Fruit fly (Drosophila melanogaster): ENCODE data around the gene CG43153.

DNA sequence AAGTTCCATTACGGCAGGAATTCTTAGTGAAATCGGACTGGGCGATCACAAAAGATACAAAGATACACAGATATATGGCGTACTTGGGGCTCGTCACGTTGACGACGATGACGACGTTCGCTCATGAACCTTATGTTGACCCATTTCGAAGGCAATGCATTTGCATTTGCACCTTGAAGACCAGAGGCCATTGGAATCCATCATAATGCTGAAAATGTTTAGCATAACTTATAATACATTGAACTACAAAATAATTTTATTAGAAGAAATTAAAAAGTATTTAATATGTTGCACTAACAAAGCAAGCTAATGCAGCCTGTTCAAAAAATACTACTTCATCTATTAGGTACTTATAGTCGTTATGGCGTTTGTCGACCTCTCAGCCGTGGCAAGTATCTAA, 8.9 kb upstream of the CG43153 start, which contains the start of gene CG34162:
- TF ChIP-seq h (optimal IDR thresholded peaks at IDR 0.05) (no peak), Myc (optimal IDR thresholded peaks at IDR 0.05) (no peak), psq (optimal IDR thresholded peaks at IDR 0.05) (no peak)

Data from Kc167 (cell line).